Fruit fly (Drosophila melanogaster) whole organism, embryonic: Measurements from ENCODE around the gene Gad1.

Source experiments
- Blimp-1 ChIP-seq: fragments of 200-800 bp; sonication (Bioruptor generic); optimal IDR thresholded peaks from 3 replicates; lab custom pipeline; 2018; ENCODE audit warnings: missing biosample characterization, missing genetic modification characterization, mild to moderate bottlenecking, moderate library complexity, missing genetic modification reagents
- CG10462 ChIP-seq: fragments of 200-800 bp; sonication (Bioruptor generic); optimal IDR thresholded peaks from 2 replicates; lab custom pipeline; 2016; ENCODE audit warnings: missing biosample characterization, missing genetic modification characterization
- CG16779 ChIP-seq: fragments of 200-800 bp; sonication (Bioruptor generic); IDR thresholded peaks from 2 replicates; pipeline ENCODE4 v1.3.6; 2022; ENCODE audit warnings: missing biosample characterization, missing genetic modification characterization
- Dip2 ChIP-seq: fragments of 200-800 bp; sonication (Bioruptor generic); IDR thresholded peaks from 2 replicates; pipeline ENCODE4 v1.3.6; 2022; ENCODE audit warnings: missing biosample characterization, missing genetic modification characterization
- Hey ChIP-seq: fragments of 200-800 bp; sonication (Bioruptor generic); optimal IDR thresholded peaks from 3 replicates; lab custom pipeline; 2018; ENCODE audit warnings: missing biosample characterization, mild to moderate bottlenecking, missing genetic modification characterization
- Nf-YA ChIP-seq: fragments of 200-800 bp; sonication (Bioruptor generic); IDR thresholded peaks from 2 replicates; pipeline ENCODE4 v1.3.6; 2022; ENCODE audit warnings: missing biosample characterization, missing genetic modification characterization
- eyg ChIP-seq: fragments of 200-800 bp; sonication (Bioruptor generic); optimal IDR thresholded peaks from 3 replicates; lab custom pipeline; 2016; ENCODE audit warnings: missing biosample characterization, missing genetic modification characterization
- gcm2 ChIP-seq: fragments of 200-800 bp; sonication (Bioruptor generic); optimal IDR thresholded peaks from 2 replicates; lab custom pipeline; 2016; ENCODE audit warnings: missing biosample characterization, missing genetic modification characterization
- grau ChIP-seq: fragments of 200-800 bp; optimal IDR thresholded peaks from 3 replicates; lab custom pipeline; 2019; ENCODE audit warnings: missing biosample characterization, mild to moderate bottlenecking, missing genetic modification characterization, moderate library complexity
- so ChIP-seq: fragments of 200-800 bp; sonication (Bioruptor generic); IDR thresholded peaks from 3 replicates; pipeline ENCODE4 v1.3.6; 2022; ENCODE audit warnings: missing biosample characterization, missing genetic modification characterization
- ttk ChIP-seq: fragments of 200-800 bp; sonication (Bioruptor generic); IDR thresholded peaks from 2 replicates; pipeline ENCODE4 v2.1.2; 2022; ENCODE audit warnings: missing biosample characterization, missing genetic modification characterization

dm6 chr3L:4130743-4131142, 42.2 kb upstream of the Gad1 start:
- TF ChIP-seq gcm2 (GFP tag; lab: Kevin White, UChicago) (no peak), ttk (GFP tag; lab: Robert Waterston, UW) (no peak), grau (tag; lab: Kevin White, UChicago) (no peak), CG16779 (GFP tag; lab: Robert Waterston, UW) (no peak), eyg (no peak), CG10462 (GFP tag; lab: Kevin White, UChicago) (no peak), Hey (tag; lab: Kevin White, UChicago) (no peak), Blimp-1 (GFP tag; lab: Kevin White, UChicago) (no peak), Nf-YA (GFP tag; lab: Robert Waterston, UW) (no peak), Dip2 (no peak), so (GFP tag; lab: Robert Waterston, UW) (no peak)
